Worm (Caenorhabditis elegans) whole organism, late embryonic: ENCODE results near the gene ZK355.8.

Source experiments
- lin-11 ChIP-seq: fragments of 200-800 bp; sonication (Bioruptor generic); optimal IDR thresholded peaks from 2 replicates; lab custom pipeline; 2018; ENCODE audit warnings: mild to moderate bottlenecking, missing genetic modification characterization, missing compliant biosample characterization
- nhr-11 ChIP-seq: fragments of 150-350 bp; optimal IDR thresholded peaks from 2 replicates; lab custom pipeline; 2014; ENCODE audit warnings: missing biosample characterization, missing genetic modification characterization
- rnt-1 ChIP-seq: sonication (generic microtip); optimal IDR thresholded peaks from 2 replicates; lab custom pipeline; 2016; ENCODE audit warnings: missing genetic modification characterization, missing compliant biosample characterization

- TF ChIP-seq rnt-1 (no peak), nhr-11 (tag; lab: Kevin White, UChicago) (no peak), lin-11 (tag; lab: Kevin White, UChicago) (no peak)
Observed at ce11 chrII:2937852-2938251, 10.2 kb downstream of the ZK355.8 start, which contains the start of gene irld-65.
